Fruit fly (Drosophila melanogaster) whole organism: ENCODE data around the gene SCaMC.

ENCODE experiments used
- CG8478 ChIP-seq: fragments of >200 bp; optimal IDR thresholded peaks from 2 replicates; lab custom pipeline; 2018; ENCODE audit warnings: inconsistent platforms
- Dll ChIP-seq: fragments of >200 bp; optimal IDR thresholded peaks from 2 replicates; lab custom pipeline; 2017
- EcR ChIP-seq, 2 experiments: fragments of >200 bp; optimal IDR thresholded peaks; 2 replicates each; lab custom pipeline; 2017; ENCODE audit warnings: missing biosample characterization in 2 of 2, missing genetic modification characterization in 2 of 2, missing genetic modification reagents in 2 of 2
- pan ChIP-seq: fragments of >200 bp; optimal IDR thresholded peaks from 2 replicates; lab custom pipeline; 2017
- psq ChIP-seq: fragments of >200 bp; optimal IDR thresholded peaks from 2 replicates; lab custom pipeline; 2017
- usp ChIP-seq: fragments of >200 bp; optimal IDR thresholded peaks from 2 replicates; lab custom pipeline; 2017; ENCODE audit warnings: missing biosample characterization, missing genetic modification characterization, mixed read lengths

DNA sequence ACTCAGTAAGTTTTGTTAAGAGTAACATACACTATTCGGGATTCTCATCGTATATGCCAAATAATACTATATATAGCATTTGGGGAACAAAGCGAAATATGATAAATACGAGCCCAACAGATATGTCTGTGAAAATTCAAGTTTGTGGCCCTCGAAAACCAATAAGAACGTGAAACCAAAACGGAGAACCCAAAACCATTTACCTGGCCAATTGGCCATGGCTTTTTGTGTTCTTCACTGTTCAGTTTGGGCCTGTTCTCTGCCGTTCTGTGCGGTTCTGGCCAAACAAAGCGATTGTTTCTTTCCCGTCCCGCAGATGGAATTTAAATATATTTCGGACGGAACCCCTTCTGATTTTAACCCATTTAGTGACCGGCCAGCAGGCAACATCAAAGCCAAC, 27.6 kb downstream of the SCaMC start:
- TF ChIP-seq pan: no peak
- TF ChIP-seq psq (lab: Kevin White, UChicago): no peak
- TF ChIP-seq CG8478: no peak
- TF ChIP-seq usp (GFP tag; lab: Kevin White, UChicago): no peak
- no peak for TF ChIP-seq EcR (GFP tag; optimal IDR thresholded peaks at IDR 0.05; lab: Kevin White, UChicago)
- no peak for TF ChIP-seq Dll (lab: Kevin White, UChicago)
